Fruit fly (Drosophila melanogaster) whole organism, pupa: ENCODE data around the gene Nrg.

Experiments
- CG10348 ChIP-seq: fragments of 200-800 bp; sonication (Bioruptor generic); IDR thresholded peaks from 2 replicates; pipeline ENCODE4 v1.3.6; 2022; ENCODE audit warnings: missing biosample characterization, missing genetic modification characterization
- CG12605 ChIP-seq: fragments of 200-800 bp; sonication (Bioruptor generic); IDR thresholded peaks from 2 replicates; pipeline ENCODE4 v1.3.6; 2022; ENCODE audit warnings: missing biosample characterization, missing genetic modification characterization
- CG13204 ChIP-seq: fragments of 200-800 bp; sonication (Bioruptor generic); optimal IDR thresholded peaks from 2 replicates; lab custom pipeline; 2018; ENCODE audit warnings: missing biosample characterization, mild to moderate bottlenecking, missing genetic modification characterization, moderate library complexity
- CG14655 ChIP-seq: fragments of 200-800 bp; sonication (Bioruptor generic); optimal IDR thresholded peaks from 3 replicates; lab custom pipeline; 2017; ENCODE audit warnings: mild to moderate bottlenecking, missing biosample characterization, missing genetic modification reagents, missing genetic modification characterization
- CG15710 ChIP-seq: fragments of 200-800 bp; sonication (Bioruptor generic); optimal IDR thresholded peaks from 2 replicates; lab custom pipeline; 2018; ENCODE audit warnings: missing biosample characterization, mild to moderate bottlenecking, missing genetic modification characterization, moderate library complexity
- CG17806 ChIP-seq: fragments of 200-800 bp; sonication (Bioruptor generic); optimal IDR thresholded peaks from 2 replicates; lab custom pipeline; 2018; ENCODE audit warnings: missing biosample characterization, mild to moderate bottlenecking, missing genetic modification characterization, moderate library complexity
- CG32121 ChIP-seq: fragments of 200-800 bp; sonication (Bioruptor generic); IDR thresholded peaks from 2 replicates; pipeline ENCODE4 v1.3.6; 2022; ENCODE audit warnings: missing biosample characterization, missing genetic modification characterization
- CG34367 ChIP-seq: fragments of 200-800 bp; sonication (Bioruptor generic); optimal IDR thresholded peaks from 2 replicates; lab custom pipeline; 2018; ENCODE audit warnings: missing biosample characterization, mild to moderate bottlenecking, missing genetic modification characterization
- CG4496 ChIP-seq: fragments of 200-800 bp; sonication (Bioruptor generic); IDR thresholded peaks from 3 replicates; pipeline ENCODE4 v1.3.6; 2022; ENCODE audit warnings: missing biosample characterization, missing genetic modification characterization
- CG8159 ChIP-seq: fragments of 200-800 bp; sonication (Bioruptor generic); optimal IDR thresholded peaks from 3 replicates; lab custom pipeline; 2018; ENCODE audit warnings: missing biosample characterization, mild to moderate bottlenecking, missing genetic modification characterization, moderate library complexity
- CG8301 ChIP-seq: fragments of 200-800 bp; sonication (Bioruptor generic); optimal IDR thresholded peaks from 2 replicates; lab custom pipeline; 2018; ENCODE audit warnings: missing biosample characterization, mild to moderate bottlenecking, missing genetic modification characterization
- CG9948 ChIP-seq: fragments of 200-800 bp; sonication (Bioruptor generic); optimal IDR thresholded peaks from 2 replicates; lab custom pipeline; 2018; ENCODE audit warnings: missing biosample characterization, mild to moderate bottlenecking, missing genetic modification characterization, moderate library complexity
- D1 ChIP-seq: fragments of 200-800 bp; sonication (Bioruptor generic); optimal IDR thresholded peaks from 2 replicates; lab custom pipeline; 2018; ENCODE audit warnings: missing biosample characterization, mild to moderate bottlenecking, missing genetic modification characterization, moderate library complexity
- EcR ChIP-seq: fragments of 200-800 bp; sonication (Bioruptor generic); optimal IDR thresholded peaks from 3 replicates; lab custom pipeline; 2019; ENCODE audit warnings: missing biosample characterization, missing genetic modification characterization, mild to moderate bottlenecking, moderate library complexity, missing genetic modification reagents
- Ets98B ChIP-seq: fragments of 200-800 bp; sonication (Bioruptor generic); IDR thresholded peaks from 2 replicates; pipeline ENCODE4 v1.3.6; 2022; ENCODE audit warnings: missing biosample characterization, missing genetic modification characterization
- Pif1A ChIP-seq: fragments of 200-800 bp; sonication (Bioruptor generic); optimal IDR thresholded peaks from 3 replicates; lab custom pipeline; 2016; ENCODE audit warnings: missing biosample characterization, missing genetic modification characterization
- Pif1B ChIP-seq: fragments of 200-800 bp; sonication (Bioruptor generic); optimal IDR thresholded peaks from 3 replicates; lab custom pipeline; 2016; ENCODE audit warnings: missing biosample characterization, missing genetic modification characterization
- Snoo ChIP-seq: fragments of 200-800 bp; sonication (Bioruptor generic); optimal IDR thresholded peaks from 3 replicates; lab custom pipeline; 2017; ENCODE audit warnings: missing biosample characterization, mild to moderate bottlenecking, missing genetic modification characterization, inconsistent platforms
- fd96Ca ChIP-seq: fragments of 200-800 bp; sonication (Bioruptor generic); IDR thresholded peaks from 3 replicates; pipeline ENCODE4 v1.3.6; 2022; ENCODE audit warnings: missing biosample characterization, missing genetic modification characterization
- gl ChIP-seq: fragments of 200-800 bp; sonication (Bioruptor generic); optimal IDR thresholded peaks from 2 replicates; lab custom pipeline; 2018; ENCODE audit warnings: missing biosample characterization, mild to moderate bottlenecking, missing genetic modification characterization
- rn ChIP-seq: fragments of 200-800 bp; sonication (Bioruptor generic); IDR thresholded peaks from 2 replicates; pipeline ENCODE4 v1.3.6; 2022; ENCODE audit warnings: missing biosample characterization, missing genetic modification characterization

The Nrg gene

dm6 chrX:8493473-8493872 is 23.7 kb upstream of the Nrg start:
- TF ChIP-seq CG14655 (GFP tag; lab: Kevin White, UChicago): no peak
- no peak for TF ChIP-seq Snoo
- no peak for TF ChIP-seq Pif1A
- TF ChIP-seq CG13204 (GFP tag; lab: Kevin White, UChicago): no peak
- TF ChIP-seq CG8301: no peak
- TF ChIP-seq fd96Ca (GFP tag; lab: Robert Waterston, UW): no peak
- no peak for TF ChIP-seq gl (tag; lab: Kevin White, UChicago)
- no peak for TF ChIP-seq CG17806
- no peak for TF ChIP-seq Pif1B (GFP tag; lab: Kevin White, UChicago)
- no peak for TF ChIP-seq CG8159
- TF ChIP-seq CG32121: no peak
- no peak for TF ChIP-seq CG15710 (tag; lab: Kevin White, UChicago)
- TF ChIP-seq CG9948 (tag; lab: Kevin White, UChicago): no peak
- TF ChIP-seq EcR: no peak
- no peak for TF ChIP-seq D1
- no peak for TF ChIP-seq CG34367 (tag; lab: Kevin White, UChicago)

dm6 chrX:8496362-8496761 is 20.8 kb upstream of the Nrg start:
- no peak for TF ChIP-seq Pif1B (GFP tag; lab: Kevin White, UChicago)
- TF ChIP-seq CG8301: no peak
- TF ChIP-seq D1: no peak
- no peak for TF ChIP-seq fd96Ca (GFP tag; lab: Robert Waterston, UW)
- no peak for TF ChIP-seq Snoo
- no peak for TF ChIP-seq CG10348 (GFP tag; lab: Robert Waterston, UW)
- TF ChIP-seq Ets98B: no peak
- no peak for TF ChIP-seq CG12605 (GFP tag; lab: Robert Waterston, UW)
- no peak for TF ChIP-seq CG14655 (GFP tag; lab: Kevin White, UChicago)
- TF ChIP-seq CG4496 (GFP tag; lab: Robert Waterston, UW): no peak
- TF ChIP-seq CG8159: no peak
- no peak for TF ChIP-seq CG9948 (tag; lab: Kevin White, UChicago)
- TF ChIP-seq CG34367 (tag; lab: Kevin White, UChicago): no peak
- TF ChIP-seq CG15710 (tag; lab: Kevin White, UChicago): no peak

- TF ChIP-seq EcR: peak; percentile 28
- TF ChIP-seq Ets98B: no peak
- TF ChIP-seq CG15710 (tag; lab: Kevin White, UChicago): peak; percentile 5
- TF ChIP-seq CG8159: peak; percentile 43
Observed at dm6 chrX:8497604-8498232, 19.5 kb upstream of the Nrg start.

- TF ChIP-seq Pif1A: peak; percentile 7
- TF ChIP-seq Ets98B: peak; percentile 11; the same call in 1 of the 2 replicates
- no peak for TF ChIP-seq Snoo
- no peak for TF ChIP-seq CG13204 (GFP tag; lab: Kevin White, UChicago)
- 0 out of 2 replicates have a peak, but pooled peaks have one; percentile 14 for TF ChIP-seq CG12605 (GFP tag; lab: Robert Waterston, UW)
- peak; percentile 49; the same call in 1 of the 3 replicates for TF ChIP-seq CG4496 (GFP tag; lab: Robert Waterston, UW)
Observed at dm6 chrX:8499151-8499550, 18.0 kb upstream of the Nrg start.

dm6 chrX:8501374-8501773 is 15.8 kb upstream of the Nrg start:
- TF ChIP-seq CG8301 (no peak), CG32121 (no peak), CG4496 (GFP tag; lab: Robert Waterston, UW) (no peak), fd96Ca (GFP tag; lab: Robert Waterston, UW) (no peak), Ets98B (no peak), Pif1A (no peak), CG13204 (GFP tag; lab: Kevin White, UChicago) (no peak), CG15710 (tag; lab: Kevin White, UChicago) (no peak), CG9948 (tag; lab: Kevin White, UChicago) (no peak), CG8159 (no peak), gl (tag; lab: Kevin White, UChicago) (no peak), Pif1B (GFP tag; lab: Kevin White, UChicago) (no peak), CG10348 (GFP tag; lab: Robert Waterston, UW) (no peak), D1 (no peak), CG17806 (no peak), CG14655 (GFP tag; lab: Kevin White, UChicago) (no peak), CG12605 (GFP tag; lab: Robert Waterston, UW) (no peak)

- TF ChIP-seq CG14655 (GFP tag; lab: Kevin White, UChicago) (no peak), CG34367 (tag; lab: Kevin White, UChicago) (no peak), CG12605 (GFP tag; lab: Robert Waterston, UW) (no peak), Pif1A (no peak), CG32121 (no peak), CG15710 (tag; lab: Kevin White, UChicago) (no peak), rn (GFP tag; lab: Robert Waterston, UW) (no peak), Snoo (no peak), CG8301 (no peak), CG9948 (tag; lab: Kevin White, UChicago) (no peak), CG4496 (GFP tag; lab: Robert Waterston, UW) (no peak), Ets98B (no peak), CG13204 (GFP tag; lab: Kevin White, UChicago) (no peak), D1 (no peak), CG10348 (GFP tag; lab: Robert Waterston, UW) (no peak), Pif1B (GFP tag; lab: Kevin White, UChicago) (no peak), gl (tag; lab: Kevin White, UChicago) (no peak), EcR (no peak), fd96Ca (GFP tag; lab: Robert Waterston, UW) (no peak)
- TF ChIP-seq, all 21 proteins: peak for 0
Observed at dm6 chrX:8502053-8502452, 15.1 kb upstream of the Nrg start.
